Fruit fly (Drosophila melanogaster): ENCODE measurements around the gene zye.

DNA sequence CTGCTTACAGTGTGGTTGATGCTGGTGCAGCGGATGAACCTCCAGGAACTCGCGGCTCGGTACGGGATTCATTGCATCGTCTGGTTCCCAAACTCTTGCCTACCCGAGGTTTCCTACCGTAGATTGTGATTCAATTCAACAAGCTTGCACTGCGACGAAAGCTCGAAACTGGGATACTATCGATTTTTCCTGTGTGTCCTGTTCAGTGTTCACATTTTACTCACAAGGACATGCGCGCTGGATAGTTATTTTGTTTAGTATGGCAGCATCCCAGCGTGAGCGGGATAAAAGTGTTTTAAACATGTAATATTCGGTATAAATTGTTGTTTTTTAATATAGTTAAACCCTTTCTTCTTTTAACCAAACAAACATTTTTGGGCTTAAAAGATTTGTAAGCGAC lies 12.5 kb downstream of the zye start, which contains the start of gene CG5282:
- TF ChIP-seq CG33017 (tag; optimal IDR thresholded peaks at IDR 0.05) (no peak), CG14711 (tag; optimal IDR thresholded peaks at IDR 0.05) (no peak), kay (GFP tag; ENCODE audit: borderline replicate concordance) (no peak), CG7045 (GFP tag; optimal IDR thresholded peaks at IDR 0.05) (no peak), tj (GFP tag; optimal IDR thresholded peaks at IDR 0.05) (no peak)

All from whole organism, adult.